Fruit fly (Drosophila melanogaster): ENCODE results near the gene CG32221.

The CG32221 gene

dm6 chr3L:19787632-19788031, 46.8 kb upstream of the CG32221 start (continued):
- peak; percentile 46 for TF ChIP-seq CG10543 (GFP tag; optimal IDR thresholded peaks at IDR 0.05)
- TF ChIP-seq wor (GFP tag; IDR thresholded peaks at IDR 0.05) = no peak
- TF ChIP-seq shn (GFP tag; optimal IDR thresholded peaks at IDR 0.05) = no peak
- no peak for TF ChIP-seq dysf (GFP tag; IDR thresholded peaks at IDR 0.05)
- TF ChIP-seq CG2202 (tag; optimal IDR thresholded peaks at IDR 0.05) = no peak
- no peak for TF ChIP-seq Fer1 (GFP tag; optimal IDR thresholded peaks at IDR 0.05)
- TF ChIP-seq CG4617 (GFP tag; optimal IDR thresholded peaks at IDR 0.05; ENCODE audit: borderline replicate concordance) = no peak
- TF ChIP-seq yki (optimal IDR thresholded peaks at IDR 0.05) = no peak
- TF ChIP-seq CG17612 (GFP tag; IDR thresholded peaks at IDR 0.05) = no peak
- TF ChIP-seq mirr (GFP tag; optimal IDR thresholded peaks at IDR 0.05) = peak; percentile 40
- no peak for TF ChIP-seq crc (GFP tag; optimal IDR thresholded peaks at IDR 0.05)
- TF ChIP-seq CG14441 (GFP tag; IDR thresholded peaks at IDR 0.05) = no peak
- no peak for TF ChIP-seq CG14965 (GFP tag; optimal IDR thresholded peaks at IDR 0.05; ENCODE audit: borderline replicate concordance)
- TF ChIP-seq Ets97D (GFP tag; optimal IDR thresholded peaks at IDR 0.05) = no peak
- TF ChIP-seq CG9817 (tag; optimal IDR thresholded peaks at IDR 0.05) = no peak
- TF ChIP-seq Dll (GFP tag; IDR thresholded peaks at IDR 0.05; ENCODE audit: partially characterized antibody) = no peak
- no peak for TF ChIP-seq Antp (GFP tag; optimal IDR thresholded peaks at IDR 0.05)
- TF ChIP-seq vvl (GFP tag; IDR thresholded peaks at IDR 0.05) = no peak
- no peak for TF ChIP-seq CG9876 (GFP tag; optimal IDR thresholded peaks at IDR 0.05)
- TF ChIP-seq fd3F (GFP tag; optimal IDR thresholded peaks at IDR 0.05) = no peak
- TF ChIP-seq disco-r (GFP tag; optimal IDR thresholded peaks at IDR 0.05) = no peak
- no peak for TF ChIP-seq pum (GFP tag; optimal IDR thresholded peaks at IDR 0.05)
- TF ChIP-seq tio (GFP tag; optimal IDR thresholded peaks at IDR 0.05) = no peak
- no peak for TF ChIP-seq C15 (GFP tag; IDR thresholded peaks at IDR 0.05)
- TF ChIP-seq Hsf (GFP tag; optimal IDR thresholded peaks at IDR 0.05) = no peak
- TF ChIP-seq CG1832 (GFP tag; optimal IDR thresholded peaks at IDR 0.05) = no peak
- TF ChIP-seq CG2120 (GFP tag; optimal IDR thresholded peaks at IDR 0.05) = no peak
- TF ChIP-seq corto (GFP tag; optimal IDR thresholded peaks at IDR 0.05) = no peak
- no peak for TF ChIP-seq CG10321 (GFP tag; IDR thresholded peaks at IDR 0.05)
- TF ChIP-seq sens (GFP tag) = no peak
- no peak for TF ChIP-seq CoRest (tag; optimal IDR thresholded peaks at IDR 0.05)
- no peak for TF ChIP-seq Myb (GFP tag; optimal IDR thresholded peaks at IDR 0.05)
- TF ChIP-seq CG34376 (GFP tag; optimal IDR thresholded peaks at IDR 0.05) = peak; percentile 21
- TF ChIP-seq odd (GFP tag; optimal IDR thresholded peaks at IDR 0.05) = no peak
- TF ChIP-seq CG42726 (GFP tag; IDR thresholded peaks at IDR 0.05; ENCODE audit: partially characterized antibody) = no peak
- TF ChIP-seq amos (GFP tag; IDR thresholded peaks at IDR 0.05; ENCODE audit: partially characterized antibody) = no peak
- no peak for TF ChIP-seq CG5953 (GFP tag; IDR thresholded peaks at IDR 0.05)
- TF ChIP-seq grau (tag; optimal IDR thresholded peaks at IDR 0.05) = no peak
- no peak for TF ChIP-seq insv (GFP tag; optimal IDR thresholded peaks at IDR 0.05)
- TF ChIP-seq CG10565 (GFP tag; optimal IDR thresholded peaks at IDR 0.05) = no peak
- TF ChIP-seq NK7.1 (GFP tag; optimal IDR thresholded peaks at IDR 0.05) = no peak
- TF ChIP-seq slou (GFP tag; optimal IDR thresholded peaks at IDR 0.05) = no peak
- TF ChIP-seq CG9437 (GFP tag; optimal IDR thresholded peaks at IDR 0.05) = no peak
- no peak for TF ChIP-seq gcm (GFP tag; optimal IDR thresholded peaks at IDR 0.05)
- no peak for TF ChIP-seq croc (GFP tag; conservative IDR thresholded peaks at IDR 0.05)
- TF ChIP-seq Dip3 (GFP tag; optimal IDR thresholded peaks at IDR 0.05) = no peak
- no peak for TF ChIP-seq Usf (GFP tag; optimal IDR thresholded peaks at IDR 0.05)
- TF ChIP-seq CG7372 (GFP tag; IDR thresholded peaks at IDR 0.05) = no peak
- TF ChIP-seq sd (tag; optimal IDR thresholded peaks at IDR 0.05) = no peak
- TF ChIP-seq CG1602 (GFP tag; optimal IDR thresholded peaks at IDR 0.05) = no peak
- TF ChIP-seq CG2199 (GFP tag; IDR thresholded peaks at IDR 0.05) = no peak
- no peak for TF ChIP-seq Neu2 (GFP tag; optimal IDR thresholded peaks at IDR 0.05; ENCODE audit: borderline replicate concordance)
- TF ChIP-seq Hand (GFP tag; optimal IDR thresholded peaks at IDR 0.05) = no peak
